Worm (Caenorhabditis elegans) whole organism, L1 larva: ENCODE measurements around the gene srh-141.

Experiments used
- aly-2 ChIP-seq: fragments of 150-350 bp; optimal IDR thresholded peaks from 2 replicates; lab custom pipeline; 2014; ENCODE audit warnings: missing biosample characterization, missing genetic modification characterization
- fos-1 ChIP-seq: fragments of 150-350 bp; optimal IDR thresholded peaks from 2 replicates; lab custom pipeline; 2014; ENCODE audit warnings: missing biosample characterization, missing genetic modification characterization
- lin-13 ChIP-seq: fragments of 150-350 bp; optimal IDR thresholded peaks from 2 replicates; lab custom pipeline; 2014; ENCODE audit warnings: missing biosample characterization, missing genetic modification reagents, missing genetic modification characterization
- nhr-237 ChIP-seq: fragments of 150-350 bp; optimal IDR thresholded peaks from 2 replicates; lab custom pipeline; 2014; ENCODE audit warnings: missing biosample characterization, missing genetic modification characterization
- nhr-28 ChIP-seq: fragments of 150-350 bp; optimal IDR thresholded peaks from 2 replicates; lab custom pipeline; 2014; ENCODE audit warnings: missing biosample characterization, missing genetic modification characterization
- pqm-1 ChIP-seq: sonication (generic microtip); optimal IDR thresholded peaks from 3 replicates; lab custom pipeline; 2017; ENCODE audit warnings: missing biosample characterization, missing genetic modification characterization
- skn-1 ChIP-seq: fragments of 150-350 bp; optimal IDR thresholded peaks from 2 replicates; lab custom pipeline; 2014; ENCODE audit warnings: missing biosample characterization, missing genetic modification characterization
- swsn-7 ChIP-seq: sonication (generic microtip); optimal IDR thresholded peaks from 2 replicates; lab custom pipeline; 2016; ENCODE audit warnings: missing genetic modification characterization, missing compliant biosample characterization

DNA sequence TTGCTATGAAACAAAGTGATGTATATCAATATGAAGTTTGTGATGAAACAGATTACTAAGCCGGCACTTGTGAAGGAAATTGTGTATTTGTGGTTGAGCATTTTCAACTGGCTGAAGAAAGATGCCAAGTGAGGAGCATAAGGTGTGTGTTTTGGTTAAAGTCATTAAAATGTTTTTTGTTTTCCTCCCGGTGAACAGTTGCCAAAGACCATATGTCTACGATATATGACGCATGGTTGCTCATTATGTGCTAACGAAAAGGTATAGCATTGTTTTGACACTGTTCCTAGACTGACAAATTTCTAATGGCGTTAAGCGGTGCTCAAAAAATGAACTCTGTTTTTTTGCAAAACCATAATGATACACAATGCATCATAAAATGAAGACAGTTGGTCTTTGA is 26.7 kb upstream of the srh-141 start, which contains the start of gene str-55:
- TF ChIP-seq nhr-28 (tag; lab: Kevin White, UChicago), result no peak
- TF ChIP-seq skn-1 (tag; lab: Kevin White, UChicago), result no peak
- no peak for TF ChIP-seq pqm-1 (tag; lab: Kevin White, UChicago)
- TF ChIP-seq fos-1 (tag; lab: Kevin White, UChicago), result no peak
- TF ChIP-seq nhr-237 (tag; lab: Kevin White, UChicago), result no peak
- no peak for TF ChIP-seq aly-2 (tag; lab: Kevin White, UChicago)
- TF ChIP-seq swsn-7, result no peak
- TF ChIP-seq lin-13 (GFP tag; lab: Kevin White, UChicago), result no peak
